Fruit fly (Drosophila melanogaster): ENCODE data around the gene COX5BL.

COX5BL gene

dm6 chr2L:6557429-6558384 is 1.5 kb upstream of the COX5BL start, which contains the start of the genes IFT52 and COX5B:
TSS of gene IFT52 (minus strand) at chr2L:6557502.
TSS of gene COX5B (plus strand) at chr2L:6557800.
- peak; percentile 64 for TF ChIP-seq dysf (GFP tag; IDR thresholded peaks at IDR 0.05)
- peak; percentile 66 for TF ChIP-seq CG12104 (GFP tag; optimal IDR thresholded peaks at IDR 0.05)
- peak; percentile 72 for TF ChIP-seq phol (tag; optimal IDR thresholded peaks at IDR 0.05)
- no peak for TF ChIP-seq chif (GFP tag; optimal IDR thresholded peaks at IDR 0.05)
- TF ChIP-seq CG6683 (GFP tag; optimal IDR thresholded peaks at IDR 0.05): peak; percentile 10
- TF ChIP-seq ken (GFP tag; IDR thresholded peaks at IDR 0.05): peak; percentile 82
- no peak for TF ChIP-seq ATbp (GFP tag; optimal IDR thresholded peaks at IDR 0.05)
- TF ChIP-seq CG6254 (GFP tag; optimal IDR thresholded peaks at IDR 0.05): peak; percentile 80
- no peak for TF ChIP-seq vfl (GFP tag; optimal IDR thresholded peaks at IDR 0.05)
- TF ChIP-seq CG1832 (GFP tag; optimal IDR thresholded peaks at IDR 0.05): no peak
- TF ChIP-seq nom (GFP tag; optimal IDR thresholded peaks at IDR 0.05): no peak
- TF ChIP-seq jumu (GFP tag; optimal IDR thresholded peaks at IDR 0.05): peak; percentile 77
- peak; percentile 91 for TF ChIP-seq Lhr (GFP tag; optimal IDR thresholded peaks at IDR 0.05)
- no peak for TF ChIP-seq dati (GFP tag; IDR thresholded peaks at IDR 0.05)
- TF ChIP-seq CG30403 (GFP tag; optimal IDR thresholded peaks at IDR 0.05): peak; percentile 27
- no peak for TF ChIP-seq Dip2 (GFP tag; IDR thresholded peaks at IDR 0.05)
- TF ChIP-seq Mes4 (GFP tag; optimal IDR thresholded peaks at IDR 0.05): no peak
- peak; percentile 59 for TF ChIP-seq Ptx1 (GFP tag; IDR thresholded peaks at IDR 0.05)
- TF ChIP-seq Fer2 (tag; optimal IDR thresholded peaks at IDR 0.05): peak; percentile 47
- no peak for TF ChIP-seq cg (GFP tag; optimal IDR thresholded peaks at IDR 0.05)
- TF ChIP-seq jigr1 (GFP tag; IDR thresholded peaks at IDR 0.05): no peak; the same call in 2 of the 3 replicates
- TF ChIP-seq fru (optimal IDR thresholded peaks at IDR 0.05): no peak
- TF ChIP-seq Hey (tag; optimal IDR thresholded peaks at IDR 0.05): no peak
- peak; percentile 56 for TF ChIP-seq Camta (GFP tag; optimal IDR thresholded peaks at IDR 0.05)
- TF ChIP-seq CG10543 (GFP tag; optimal IDR thresholded peaks at IDR 0.05): no peak
- peak; percentile 89 for TF ChIP-seq slbo (GFP tag; IDR thresholded peaks at IDR 0.05)
- TF ChIP-seq danr (GFP tag; IDR thresholded peaks at IDR 0.05): no peak; the same call in 1 of the 2 replicates
- TF ChIP-seq hth (optimal IDR thresholded peaks at IDR 0.05): no peak
- peak; percentile 3 for TF ChIP-seq ewg (GFP tag; optimal IDR thresholded peaks at IDR 0.05)
- TF ChIP-seq CG7987 (GFP tag; optimal IDR thresholded peaks at IDR 0.05): peak; percentile 57
- no peak for TF ChIP-seq Hmx (GFP tag; optimal IDR thresholded peaks at IDR 0.05)
- TF ChIP-seq org-1 (GFP tag; optimal IDR thresholded peaks at IDR 0.05): no peak
- peak; percentile 7 for TF ChIP-seq CG11723 (GFP tag; optimal IDR thresholded peaks at IDR 0.05)
- TF ChIP-seq Atf3 (GFP tag; optimal IDR thresholded peaks at IDR 0.05): no peak
- no peak for TF ChIP-seq br (optimal IDR thresholded peaks at IDR 0.05)
- no peak for TF ChIP-seq CG32767 (GFP tag; IDR thresholded peaks at IDR 0.05)
- TF ChIP-seq CG10147 (GFP tag; optimal IDR thresholded peaks at IDR 0.05): peak; percentile 44
- peak; percentile 45 for TF ChIP-seq CG30431 (GFP tag; optimal IDR thresholded peaks at IDR 0.05)
- peak; percentile 48; the same call in 1 of the 2 replicates for TF ChIP-seq Xrp1 (GFP tag; IDR thresholded peaks at IDR 0.05)
- no peak for TF ChIP-seq btn (GFP tag; optimal IDR thresholded peaks at IDR 0.05)
- peak; percentile 22 for TF ChIP-seq MTF-1 (GFP tag; optimal IDR thresholded peaks at IDR 0.05; ENCODE audit: borderline replicate concordance)
- peak; percentile 49 for TF ChIP-seq slp2 (GFP tag; optimal IDR thresholded peaks at IDR 0.05)
- peak; percentile 47 for TF ChIP-seq CG4404 (GFP tag; IDR thresholded peaks at IDR 0.05)
- peak; percentile 96 for TF ChIP-seq CTCF (GFP tag; optimal IDR thresholded peaks at IDR 0.05)
- peak; percentile 43; the same call in 1 of the 3 replicates for TF ChIP-seq row (GFP tag; IDR thresholded peaks at IDR 0.05)
- TF ChIP-seq YL-1 (GFP tag; optimal IDR thresholded peaks at IDR 0.05): peak; percentile 48
- TF ChIP-seq abd-A (tag; optimal IDR thresholded peaks at IDR 0.05): no peak
- no peak for TF ChIP-seq CG2875 (GFP tag; optimal IDR thresholded peaks at IDR 0.05)
- TF ChIP-seq CG12942 (GFP tag; optimal IDR thresholded peaks at IDR 0.05): peak; percentile 46
- peak; percentile 75 for TF ChIP-seq HLH54F (GFP tag; optimal IDR thresholded peaks at IDR 0.05)
- TF ChIP-seq CkIIα-i1 (GFP tag; IDR thresholded peaks at IDR 0.05): no peak
